Worm (Caenorhabditis elegans): ENCODE data around the gene gcy-27.

Gene gcy-27

ce11 chrIV:17471870-17472459 is 35.5 kb upstream of the gcy-27 start, which contains the start of gene epic-1:
epic-1 (minus strand) TSS chrIV:17471920.
- TF ChIP-seq aly-2 (tag; optimal IDR thresholded peaks at IDR 0.05) (no peak), blmp-1 (tag; optimal IDR thresholded peaks at IDR 0.05; ENCODE audit: insufficient read depth) (peak; percentile 45), egl-27 (tag; optimal IDR thresholded peaks at IDR 0.05) (peak; percentile 35), crh-2 (tag; optimal IDR thresholded peaks at IDR 0.05) (peak; percentile 2), elt-3 (tag; optimal IDR thresholded peaks at IDR 0.05) (no peak), peb-1 (tag; optimal IDR thresholded peaks at IDR 0.05) (no peak), nhr-21 (tag; optimal IDR thresholded peaks at IDR 0.05) (peak; percentile 43), unc-55 (GFP tag; optimal IDR thresholded peaks at IDR 0.05) (no peak), sma-3 (GFP tag; optimal IDR thresholded peaks at IDR 0.05) (peak; percentile 41), elt-1 (tag; optimal IDR thresholded peaks at IDR 0.05) (no peak), nhr-25 (tag; optimal IDR thresholded peaks at IDR 0.05) (peak; percentile 82), mab-5 (tag; optimal IDR thresholded peaks at IDR 0.05) (no peak), sem-4 (tag; optimal IDR thresholded peaks at IDR 0.05) (peak; percentile 24), sma-9 (GFP tag; optimal IDR thresholded peaks at IDR 0.05) (no peak), sma-9 (tag; optimal IDR thresholded peaks at IDR 0.05) (no peak), unc-62 (GFP tag; optimal IDR thresholded peaks at IDR 0.05) (no peak), mdl-1 (tag; optimal IDR thresholded peaks at IDR 0.05) (no peak), ama-1 (optimal IDR thresholded peaks at IDR 0.05) (peak; percentile 14), gmeb-1 (tag; optimal IDR thresholded peaks at IDR 0.05) (no peak), ZK546.5 (tag; optimal IDR thresholded peaks at IDR 0.05) (no peak), ztf-1 (GFP tag; conservative IDR thresholded peaks at IDR 0.05) (no peak), nhr-129 (tag; optimal IDR thresholded peaks at IDR 0.05) (peak; percentile 44), unc-39 (tag; optimal IDR thresholded peaks at IDR 0.05) (no peak)

- TF ChIP-seq lin-39 (tag; optimal IDR thresholded peaks at IDR 0.05) (no peak), ama-1 (optimal IDR thresholded peaks at IDR 0.05) (peak; percentile 21), peb-1 (tag; optimal IDR thresholded peaks at IDR 0.05) (no peak), lin-13 (GFP tag; optimal IDR thresholded peaks at IDR 0.05) (peak; percentile 28), ztf-11 (tag; optimal IDR thresholded peaks at IDR 0.05) (no peak), ztf-4 (tag; optimal IDR thresholded peaks at IDR 0.05) (peak; percentile 35), nhr-25 (tag; optimal IDR thresholded peaks at IDR 0.05) (peak; percentile 73), zag-1 (tag; optimal IDR thresholded peaks at IDR 0.05) (no peak)
Observed at ce11 chrIV:17470096-17470602, 33.7 kb upstream of the gcy-27 start, which contains the start of gene F11E6.4. F11E6.4 (minus strand) TSS chrIV:17470354.

DNA sequence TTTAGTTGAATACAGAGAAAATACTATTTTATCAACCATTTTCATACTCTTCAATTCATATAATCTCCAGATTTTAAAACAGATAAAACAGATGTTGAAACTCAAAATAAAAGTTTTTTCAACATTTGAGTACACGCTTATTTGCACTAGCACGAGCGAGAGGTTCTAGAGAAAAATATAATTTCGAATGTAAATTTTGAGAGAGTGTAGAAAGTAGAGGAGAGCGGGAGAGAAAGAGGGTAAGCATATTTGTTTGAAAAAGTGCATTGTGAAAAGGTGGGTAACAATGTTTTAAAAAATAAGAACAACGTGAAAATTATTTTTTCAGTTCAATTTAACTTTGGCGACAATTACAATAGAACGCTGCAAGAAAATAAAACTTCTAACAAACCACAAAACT is 31.4 kb upstream of the gcy-27 start:
- TF ChIP-seq sma-3 (GFP tag; optimal IDR thresholded peaks at IDR 0.05) = no peak
- no peak for TF ChIP-seq elt-3 (tag; optimal IDR thresholded peaks at IDR 0.05)
- TF ChIP-seq C34F6.9 (tag; optimal IDR thresholded peaks at IDR 0.05) = peak; percentile 38
- TF ChIP-seq unc-55 (GFP tag; optimal IDR thresholded peaks at IDR 0.05) = peak; percentile 68

ce11 chrIV:17467325-17467724 is 30.9 kb upstream of the gcy-27 start, which contains the start of gene elo-2:
elo-2 (minus strand) TSS chrIV:17467408.
- TF ChIP-seq crh-2 (tag; optimal IDR thresholded peaks at IDR 0.05) = peak; percentile 9
- TF ChIP-seq fos-1 (tag; optimal IDR thresholded peaks at IDR 0.05) = peak; percentile 30
- TF ChIP-seq gmeb-1 (tag; optimal IDR thresholded peaks at IDR 0.05) = peak; percentile 40
- TF ChIP-seq sma-9 (GFP tag; optimal IDR thresholded peaks at IDR 0.05) = peak; percentile 59
- no peak for TF ChIP-seq sma-9 (tag; optimal IDR thresholded peaks at IDR 0.05)
- no peak for TF ChIP-seq skn-1 (tag; optimal IDR thresholded peaks at IDR 0.05)

DNA sequence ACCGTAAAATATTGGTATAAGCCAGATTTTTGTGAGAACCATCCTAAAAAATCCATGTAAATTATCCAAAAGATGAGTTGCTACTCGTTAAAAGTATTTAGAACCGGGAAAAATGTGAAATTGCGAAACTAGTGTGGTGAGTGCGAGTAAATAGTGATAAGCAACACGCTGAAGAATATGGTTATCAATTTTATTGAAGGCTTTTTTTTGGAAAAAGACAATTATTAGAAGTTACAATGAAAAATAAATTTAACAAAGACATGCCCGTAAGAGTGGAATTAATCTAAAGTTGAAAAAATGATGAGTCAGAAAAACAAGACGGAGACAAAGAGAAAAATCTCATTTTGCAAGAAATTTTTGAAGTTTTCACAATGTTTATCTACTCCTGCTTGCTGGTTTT is 29.4 kb upstream of the gcy-27 start, which contains the start of gene F11E6.6:
TSS of gene F11E6.6 (minus strand) at position 101 of the 400 bp plus-strand sequence.
- TF ChIP-seq fos-1 (tag; optimal IDR thresholded peaks at IDR 0.05) = peak; percentile 48
- no peak for TF ChIP-seq C34F6.9 (tag; optimal IDR thresholded peaks at IDR 0.05)

DNA sequence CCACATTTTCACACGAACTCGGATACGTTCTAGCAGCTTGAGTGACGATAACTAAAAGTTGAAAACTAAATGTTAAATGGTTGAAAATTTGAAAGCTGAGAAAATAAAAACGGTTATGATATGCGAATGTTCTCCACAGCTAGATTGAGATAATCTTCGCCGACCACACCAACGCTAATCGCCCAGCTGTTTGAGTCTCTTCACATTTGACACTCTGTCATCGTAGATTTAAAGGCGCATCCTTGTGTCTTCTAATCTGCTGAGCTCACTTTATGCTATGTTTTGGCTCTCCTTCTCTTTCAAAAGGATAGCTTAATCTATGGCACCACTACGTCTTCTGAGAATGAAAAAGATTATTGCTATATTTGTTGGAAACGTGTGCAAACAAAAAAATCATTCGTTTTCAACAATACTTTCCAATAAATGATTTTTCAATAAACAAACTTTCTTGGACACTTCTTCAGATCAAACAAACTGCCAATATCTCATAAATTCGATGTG is 26.7 kb upstream of the gcy-27 start, which contains the start of gene F11E6.10:
TSS of gene F11E6.10 (minus strand) at position 51 of the 501 bp plus-strand sequence.
- TF ChIP-seq lin-11 (tag; optimal IDR thresholded peaks at IDR 0.05) (no peak), elt-3 (tag; optimal IDR thresholded peaks at IDR 0.05) (no peak), ztf-4 (tag; optimal IDR thresholded peaks at IDR 0.05) (no peak), crh-2 (tag; optimal IDR thresholded peaks at IDR 0.05) (no peak)

All from whole organism, L2 larva.